Fruit fly (Drosophila melanogaster) Kc167 (cell line): Measurements from ENCODE around the gene Vti1b.

Experiments
- Sin3A ChIP-seq: fragments of >200 bp; optimal IDR thresholded peaks from 2 replicates; lab custom pipeline; 2018; ENCODE audit warnings: missing external identifiers
- h ChIP-seq: fragments of >200 bp; optimal IDR thresholded peaks from 3 replicates; lab custom pipeline; 2018; ENCODE audit warnings: missing external identifiers
- psq ChIP-seq: fragments of >200 bp; optimal IDR thresholded peaks from 2 replicates; lab custom pipeline; 2017; ENCODE audit warnings: missing external identifiers

DNA sequence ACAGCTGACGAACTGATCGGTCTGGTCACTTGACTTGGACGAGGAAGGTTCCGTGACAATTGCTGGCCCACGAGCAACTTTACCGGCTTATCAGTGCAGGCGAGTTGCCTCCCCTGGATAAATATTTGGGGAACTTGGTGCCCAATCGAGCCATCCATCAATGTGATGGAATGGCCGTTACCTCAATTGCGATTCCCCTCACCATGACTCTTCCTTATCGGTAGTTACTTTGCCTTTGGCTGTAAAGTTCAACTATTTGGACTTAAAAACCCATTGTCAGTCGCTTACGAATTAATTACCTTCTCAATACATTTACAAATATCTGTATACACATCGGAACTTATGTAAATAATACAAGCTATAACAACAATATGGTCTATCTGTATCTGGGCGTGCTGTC, 7.0 kb upstream of the Vti1b start, which contains the start of gene Vha100-4:
- TF ChIP-seq h (lab: Kevin White, UChicago) (no peak), psq (lab: Kevin White, UChicago) (no peak), Sin3A (no peak)
